Worm (Caenorhabditis elegans) whole organism, mixed stage, embryonic: ENCODE results near the gene F48F7.6.

Source experiments
- lin-13 ChIP-seq: fragments of 150-350 bp; optimal IDR thresholded peaks from 2 replicates; lab custom pipeline; 2014; ENCODE audit warnings: missing biosample characterization, missing genetic modification characterization
- mab-5 ChIP-seq: fragments of 150-350 bp; optimal IDR thresholded peaks from 2 replicates; lab custom pipeline; 2014; ENCODE audit warnings: missing biosample characterization, missing genetic modification characterization
- snpc-4 ChIP-seq: fragments of 150-350 bp; optimal IDR thresholded peaks from 2 replicates; lab custom pipeline; 2014; ENCODE audit warnings: missing biosample characterization, missing genetic modification characterization
- unc-120 ChIP-seq: sonication (generic microtip); optimal IDR thresholded peaks from 2 replicates; lab custom pipeline; 2017; ENCODE audit warnings: missing genetic modification characterization, missing compliant biosample characterization; ENCODE audit not compliant: poor library complexity, severe bottlenecking

ce11 chrX:13975314-13975713 is 2.3 kb upstream of the F48F7.6 start, which contains the start of gene F48F7.5:
- TF ChIP-seq unc-120 (tag; lab: Kevin White, UChicago): no peak
- TF ChIP-seq mab-5 (tag; lab: Kevin White, UChicago): no peak
- no peak for TF ChIP-seq lin-13 (tag; lab: Kevin White, UChicago)
- no peak for TF ChIP-seq snpc-4 (tag; lab: Kevin White, UChicago)
